Fruit fly (Drosophila melanogaster) Kc167 (cell line): ENCODE measurements around the gene Regnase-1.

Experiments used
- Sin3A ChIP-seq: fragments of >200 bp; optimal IDR thresholded peaks from 2 replicates; lab custom pipeline; 2018; ENCODE audit warnings: missing external identifiers
- insv ChIP-seq: fragments of >200 bp; optimal IDR thresholded peaks from 3 replicates; lab custom pipeline; 2018; ENCODE audit warnings: missing external identifiers
- ttk ChIP-seq: sonication (Bioruptor generic); optimal IDR thresholded peaks from 2 replicates; lab custom pipeline; 2017; ENCODE audit warnings: missing external identifiers

DNA sequence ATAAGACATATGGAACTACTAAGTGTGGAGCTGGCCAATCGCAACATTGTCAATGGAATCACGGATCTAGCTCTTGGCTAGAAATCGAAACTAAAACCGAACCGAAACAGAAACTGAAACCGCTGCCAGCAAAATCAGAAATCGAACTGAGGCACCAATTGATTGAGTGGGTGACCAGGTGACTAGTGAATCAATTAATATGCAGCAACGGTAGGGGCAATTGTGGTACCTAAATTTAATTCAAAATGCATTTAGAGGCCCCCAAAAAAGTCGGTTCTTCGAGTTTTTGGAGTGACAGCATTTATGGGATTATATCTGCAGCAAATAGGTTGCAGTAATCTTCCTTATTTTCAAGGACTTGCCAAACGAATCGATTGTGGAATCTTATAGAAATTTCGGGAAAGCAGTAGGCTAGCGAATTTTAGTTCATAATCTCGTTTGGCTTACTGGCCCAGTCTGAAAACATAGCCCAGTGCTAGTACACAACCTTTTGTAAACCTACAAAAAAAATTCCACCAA is 22.4 kb downstream of the Regnase-1 start, which contains the start of the genes CG17190 and CG4836:
- TF ChIP-seq ttk (lab: Kevin White, UChicago) (no peak), Sin3A (lab: Kevin White, UChicago) (no peak), insv (lab: Kevin White, UChicago) (no peak)
